Fruit fly (Drosophila melanogaster) whole organism, embryonic: ENCODE measurements around the gene Ctr1B.

Experiments
- C15 ChIP-seq: fragments of 200-800 bp; sonication (Bioruptor generic); IDR thresholded peaks from 3 replicates; pipeline ENCODE4 v1.3.6; 2022; ENCODE audit warnings: missing biosample characterization, missing genetic modification characterization
- CG10147 ChIP-seq: fragments of 200-800 bp; sonication (Bioruptor generic); optimal IDR thresholded peaks from 2 replicates; lab custom pipeline; 2019; ENCODE audit warnings: missing biosample characterization, mild to moderate bottlenecking, missing genetic modification characterization, moderate library complexity
- CG10209 ChIP-seq: fragments of 200-800 bp; sonication (Bioruptor generic); optimal IDR thresholded peaks from 3 replicates; lab custom pipeline; 2017; ENCODE audit warnings: missing biosample characterization, mild to moderate bottlenecking, missing genetic modification characterization, missing genetic modification reagents
- CG10321 ChIP-seq: fragments of 200-800 bp; sonication (Bioruptor generic); IDR thresholded peaks from 2 replicates; pipeline ENCODE4 v1.3.6; 2022; ENCODE audit warnings: missing biosample characterization, missing genetic modification characterization
- CG10543 ChIP-seq: fragments of 200-800 bp; sonication (Bioruptor generic); optimal IDR thresholded peaks from 3 replicates; lab custom pipeline; 2017; ENCODE audit warnings: missing biosample characterization, mild to moderate bottlenecking, missing genetic modification characterization, moderate library complexity
- CG11247 ChIP-seq: fragments of 200-800 bp; sonication (Bioruptor generic); IDR thresholded peaks from 2 replicates; pipeline ENCODE4 v1.3.6; 2022; ENCODE audit warnings: missing biosample characterization, missing genetic modification characterization
- CG11695 ChIP-seq: fragments of 200-800 bp; sonication (Bioruptor generic); IDR thresholded peaks from 3 replicates; pipeline ENCODE4 v1.3.6; 2022; ENCODE audit warnings: missing biosample characterization, missing genetic modification characterization
- CG12236 ChIP-seq: fragments of 200-800 bp; sonication (Bioruptor generic); optimal IDR thresholded peaks from 2 replicates; lab custom pipeline; 2016; ENCODE audit warnings: missing biosample characterization, missing genetic modification characterization
- CG12391 ChIP-seq: fragments of 200-800 bp; sonication (Bioruptor generic); optimal IDR thresholded peaks from 3 replicates; lab custom pipeline; 2018; ENCODE audit warnings: missing biosample characterization, mild to moderate bottlenecking, missing genetic modification characterization, moderate library complexity
- CG12769 ChIP-seq: fragments of 200-800 bp; sonication (Bioruptor generic); optimal IDR thresholded peaks from 2 replicates; lab custom pipeline; 2019; ENCODE audit warnings: missing biosample characterization, mild to moderate bottlenecking, missing genetic modification characterization, moderate library complexity
- CG13424 ChIP-seq: fragments of 200-800 bp; sonication (Bioruptor generic); optimal IDR thresholded peaks from 2 replicates; lab custom pipeline; 2019; ENCODE audit warnings: missing biosample characterization, mild to moderate bottlenecking, missing genetic modification characterization, moderate library complexity
- CG13775 ChIP-seq: fragments of 200-800 bp; sonication (Bioruptor generic); optimal IDR thresholded peaks from 3 replicates; lab custom pipeline; 2017; ENCODE audit warnings: missing biosample characterization, mild to moderate bottlenecking, missing genetic modification characterization
- CG14441 ChIP-seq: fragments of 200-800 bp; sonication (Bioruptor generic); IDR thresholded peaks from 2 replicates; pipeline ENCODE4 v1.3.6; 2022; ENCODE audit warnings: missing biosample characterization, missing genetic modification characterization
- CG1603 ChIP-seq: fragments of 200-800 bp; sonication (Bioruptor generic); optimal IDR thresholded peaks from 2 replicates; lab custom pipeline; 2019; ENCODE audit warnings: missing biosample characterization, mild to moderate bottlenecking, missing genetic modification characterization, moderate library complexity
- CG16863 ChIP-seq: fragments of 200-800 bp; sonication (Bioruptor generic); optimal IDR thresholded peaks from 3 replicates; lab custom pipeline; 2016; ENCODE audit warnings: missing biosample characterization, missing genetic modification characterization
- CG17328 ChIP-seq: fragments of 200-800 bp; sonication (Bioruptor generic); IDR thresholded peaks from 2 replicates; pipeline ENCODE4 v1.3.6; 2022; ENCODE audit warnings: missing biosample characterization, missing genetic modification characterization
- CG17802 ChIP-seq: fragments of 200-800 bp; sonication (Bioruptor generic); optimal IDR thresholded peaks from 2 replicates; lab custom pipeline; 2018; ENCODE audit warnings: missing biosample characterization, mild to moderate bottlenecking, missing genetic modification characterization, moderate library complexity
- CG18476 ChIP-seq: fragments of 200-800 bp; sonication (Bioruptor generic); optimal IDR thresholded peaks from 2 replicates; lab custom pipeline; 2016; ENCODE audit warnings: missing biosample characterization, mild to moderate bottlenecking, missing genetic modification characterization
- CG3838 ChIP-seq: fragments of 200-800 bp; sonication (Bioruptor generic); optimal IDR thresholded peaks from 3 replicates; lab custom pipeline; 2016; ENCODE audit warnings: missing biosample characterization, missing genetic modification characterization
- CG4424 ChIP-seq: fragments of 200-800 bp; sonication (Bioruptor generic); optimal IDR thresholded peaks from 3 replicates; lab custom pipeline; 2016; ENCODE audit warnings: missing biosample characterization, missing genetic modification characterization
- CG7372 ChIP-seq: fragments of 200-800 bp; sonication (Bioruptor generic); IDR thresholded peaks from 2 replicates; pipeline ENCODE4 v1.3.6; 2022; ENCODE audit warnings: missing biosample characterization, missing genetic modification characterization
- CG8388 ChIP-seq: fragments of 200-800 bp; sonication (Bioruptor generic); optimal IDR thresholded peaks from 2 replicates; lab custom pipeline; 2019; ENCODE audit warnings: missing biosample characterization, mild to moderate bottlenecking, missing genetic modification characterization, moderate library complexity
- CG9727 ChIP-seq: fragments of 200-800 bp; sonication (Bioruptor generic); optimal IDR thresholded peaks from 3 replicates; lab custom pipeline; 2017; ENCODE audit warnings: missing biosample characterization, mild to moderate bottlenecking, missing genetic modification characterization
- Chrac-16 ChIP-seq: fragments of 200-800 bp; sonication (Bioruptor generic); optimal IDR thresholded peaks from 3 replicates; lab custom pipeline; 2016; ENCODE audit warnings: missing biosample characterization, missing genetic modification characterization
- Gug ChIP-seq: fragments of 200-800 bp; sonication (Bioruptor generic); IDR thresholded peaks from 4 replicates; pipeline ENCODE4 v1.3.6; 2022; ENCODE audit warnings: missing biosample characterization, missing genetic modification characterization
- Neu2 ChIP-seq: fragments of 200-800 bp; sonication (Bioruptor generic); optimal IDR thresholded peaks from 3 replicates; lab custom pipeline; 2016; ENCODE audit warnings: missing biosample characterization, missing genetic modification characterization, borderline replicate concordance
- Nf-YA ChIP-seq: fragments of 200-800 bp; sonication (Bioruptor generic); IDR thresholded peaks from 2 replicates; pipeline ENCODE4 v1.3.6; 2022; ENCODE audit warnings: missing biosample characterization, missing genetic modification characterization
- Rfx ChIP-seq: fragments of 200-800 bp; sonication (Bioruptor generic); IDR thresholded peaks from 2 replicates; pipeline ENCODE4 v1.3.6; 2022; ENCODE audit warnings: missing biosample characterization, missing genetic modification characterization
- Sox102F ChIP-seq: fragments of 200-800 bp; sonication (Bioruptor generic); optimal IDR thresholded peaks from 2 replicates; lab custom pipeline; 2018; ENCODE audit warnings: missing biosample characterization, mild to moderate bottlenecking, missing genetic modification characterization, moderate library complexity
- TFAM ChIP-seq: fragments of 200-800 bp; sonication (Bioruptor generic); optimal IDR thresholded peaks from 2 replicates; lab custom pipeline; 2017; ENCODE audit warnings: missing biosample characterization, missing genetic modification characterization, inconsistent platforms
- Xbp1 ChIP-seq: fragments of 200-800 bp; sonication (Bioruptor generic); optimal IDR thresholded peaks from 3 replicates; lab custom pipeline; 2016; ENCODE audit warnings: missing biosample characterization, mild to moderate bottlenecking, missing genetic modification characterization
- cas ChIP-seq: fragments of 200-800 bp; sonication (Bioruptor generic); IDR thresholded peaks from 2 replicates; pipeline ENCODE4 v1.3.6; 2022; ENCODE audit warnings: missing biosample characterization, missing genetic modification characterization
- caup ChIP-seq: fragments of 200-800 bp; sonication (Bioruptor generic); optimal IDR thresholded peaks from 3 replicates; lab custom pipeline; 2017; ENCODE audit warnings: missing biosample characterization, mild to moderate bottlenecking, missing genetic modification characterization, moderate library complexity; ENCODE audit not compliant: severe bottlenecking
- dimm ChIP-seq: fragments of 200-800 bp; sonication (Bioruptor generic); IDR thresholded peaks from 2 replicates; pipeline ENCODE4 v1.3.6; 2022; ENCODE audit warnings: missing biosample characterization, missing genetic modification characterization
- dmrt99B ChIP-seq: fragments of 200-800 bp; sonication (Bioruptor generic); optimal IDR thresholded peaks from 2 replicates; lab custom pipeline; 2018; ENCODE audit warnings: missing biosample characterization, mild to moderate bottlenecking, missing genetic modification characterization, moderate library complexity
- esg ChIP-seq: fragments of 200-800 bp; sonication (Bioruptor generic); conservative IDR thresholded peaks from 2 replicates; pipeline ENCODE4 v1.3.6; 2022; ENCODE audit warnings: missing biosample characterization, missing genetic modification characterization
- eve ChIP-seq, 2 experiments: fragments of >200 bp; optimal IDR thresholded peaks; 2 replicates each; lab custom pipeline; 2017; ENCODE audit warnings: missing biosample characterization in 2 of 2, missing genetic modification characterization in 2 of 2
- fru ChIP-seq: fragments of >200 bp; optimal IDR thresholded peaks from 2 replicates; lab custom pipeline; 2017
- gsb ChIP-seq: fragments of 200-800 bp; sonication (Bioruptor generic); IDR thresholded peaks from 2 replicates; pipeline ENCODE4 v1.3.6; 2022; ENCODE audit warnings: missing biosample characterization, missing genetic modification characterization
- gsb-n ChIP-seq: fragments of 200-800 bp; sonication (Bioruptor generic); optimal IDR thresholded peaks from 3 replicates; lab custom pipeline; 2018; ENCODE audit warnings: missing biosample characterization, mild to moderate bottlenecking, missing genetic modification characterization
- ind ChIP-seq: fragments of 200-800 bp; sonication (Bioruptor generic); optimal IDR thresholded peaks from 3 replicates; lab custom pipeline; 2016; ENCODE audit warnings: missing biosample characterization, missing genetic modification characterization
- ken ChIP-seq: fragments of 200-800 bp; sonication (Bioruptor generic); IDR thresholded peaks from 3 replicates; pipeline ENCODE4 v1.3.6; 2022; ENCODE audit warnings: missing biosample characterization, missing genetic modification characterization
- nmo ChIP-seq: fragments of 200-800 bp; sonication (Bioruptor generic); optimal IDR thresholded peaks from 2 replicates; lab custom pipeline; 2018; ENCODE audit warnings: missing biosample characterization, mild to moderate bottlenecking, missing genetic modification characterization, moderate library complexity
- pan ChIP-seq, 4 experiments: fragments of >200 bp in 3 of 4; fragments of 200-800 bp in 1 of 4; sonication (Bioruptor generic) in 1 of 4; optimal IDR thresholded peaks in 3 of 4; IDR thresholded peaks in 1 of 4; 2 replicates each; pipeline versions ENCODE4 v1.3.6 to Lab custom; 2017 to 2022; ENCODE audit warnings: missing biosample characterization in 2 of 4, missing genetic modification characterization in 2 of 4, mixed read lengths in 1 of 4
- peb ChIP-seq: fragments of 200-800 bp; sonication (Bioruptor generic); IDR thresholded peaks from 2 replicates; pipeline ENCODE4 v1.3.6; 2022; ENCODE audit warnings: missing biosample characterization, missing genetic modification characterization
- rib ChIP-seq: fragments of 200-800 bp; sonication (Bioruptor generic); IDR thresholded peaks from 2 replicates; pipeline ENCODE4 v1.3.6; 2022; ENCODE audit warnings: missing biosample characterization, missing genetic modification characterization
- sisA ChIP-seq: fragments of 200-800 bp; sonication (Bioruptor generic); IDR thresholded peaks from 2 replicates; pipeline ENCODE4 v1.3.6; 2022; ENCODE audit warnings: missing biosample characterization, missing genetic modification characterization
- tio ChIP-seq: fragments of 200-800 bp; sonication (Bioruptor generic); optimal IDR thresholded peaks from 2 replicates; lab custom pipeline; 2017; ENCODE audit warnings: missing biosample characterization, missing genetic modification characterization, inconsistent platforms
- twi ChIP-seq: fragments of 200-800 bp; optimal IDR thresholded peaks from 2 replicates; lab custom pipeline; 2019; ENCODE audit warnings: missing biosample characterization, mild to moderate bottlenecking, missing genetic modification characterization, moderate library complexity
- wdn ChIP-seq: fragments of 200-800 bp; sonication (Bioruptor generic); IDR thresholded peaks from 2 replicates; pipeline ENCODE4 v1.3.6; 2022; ENCODE audit warnings: missing biosample characterization, missing genetic modification characterization

Ctr1B gene

DNA sequence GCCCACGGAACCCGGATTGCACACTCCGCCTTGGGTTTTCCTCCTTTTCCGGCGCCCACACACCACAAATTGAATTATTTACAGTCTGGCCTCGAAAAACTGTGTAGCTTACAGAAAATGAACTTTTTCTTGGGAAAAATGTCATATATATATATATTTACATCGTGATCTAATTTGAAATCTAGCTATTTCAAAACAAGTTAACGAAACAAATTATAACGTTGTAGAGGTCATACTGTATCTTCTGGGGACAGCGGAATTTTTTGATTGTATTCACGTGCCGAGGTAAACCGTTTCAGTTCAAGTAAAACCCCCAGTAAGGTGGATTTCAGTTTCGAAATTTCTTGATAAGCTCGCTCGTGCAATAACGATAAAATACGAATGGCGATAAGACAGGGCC, 37.0 kb downstream of the Ctr1B start:
- TF ChIP-seq CG12236 (GFP tag; lab: Kevin White, UChicago) (no peak), CG8388 (GFP tag; lab: Kevin White, UChicago) (peak; percentile 19), gsb-n (peak; percentile 1), CG11695 (GFP tag; lab: Robert Waterston, UW) (peak; percentile 65; the same call in 1 of the 3 replicates), C15 (GFP tag; lab: Robert Waterston, UW) (no peak), cas (0 out of 2 replicates have a peak, but pooled peaks have one; percentile 30), CG10209 (GFP tag; lab: Kevin White, UChicago) (peak; percentile 32), CG1603 (tag; lab: Kevin White, UChicago) (peak; percentile 49), CG16863 (no peak), gsb (peak; percentile 64; the same call in 1 of the 2 replicates), ken (0 out of 3 replicates have a peak, but pooled peaks have one; percentile 57), TFAM (GFP tag; lab: Kevin White, UChicago) (no peak), sisA (peak; percentile 68), Chrac-16 (peak; percentile 10), rib (no peak), ind (GFP tag; lab: Kevin White, UChicago) (peak; percentile 40), caup (GFP tag; lab: Kevin White, UChicago) (peak; percentile 17), Neu2 (GFP tag; lab: Kevin White, UChicago) (no peak), Sox102F (peak; percentile 78), CG9727 (GFP tag; lab: Kevin White, UChicago) (peak; percentile 27), Nf-YA (GFP tag; lab: Robert Waterston, UW) (peak; percentile 63), pan (optimal IDR thresholded peaks at IDR 0.05; lab: Kevin White, UChicago) (no peak), pan (GFP tag; optimal IDR thresholded peaks at IDR 0.05 in 1 of 2, IDR thresholded peaks at IDR 0.05 in 1 of 2) (peak in 1 of 2 experiments; percentile 80), wdn (peak; percentile 25; the same call in 1 of the 2 replicates), dimm (GFP tag; lab: Robert Waterston, UW) (0 out of 2 replicates have a peak, but pooled peaks have one; percentile 17), CG13424 (tag; lab: Kevin White, UChicago) (peak; percentile 49), CG18476 (GFP tag; lab: Kevin White, UChicago) (no peak), fru (lab: Kevin White, UChicago) (no peak), Gug (GFP tag; lab: Robert Waterston, UW) (peak; percentile 39; the same call in 1 of the 4 replicates), CG14441 (GFP tag; lab: Robert Waterston, UW) (peak; percentile 82), CG11247 (peak; percentile 38; the same call in 1 of the 2 replicates), Xbp1 (GFP tag; lab: Kevin White, UChicago) (peak; percentile 42), CG13775 (no peak), Rfx (GFP tag; lab: Robert Waterston, UW) (peak; percentile 74), CG10147 (GFP tag; lab: Kevin White, UChicago) (peak; percentile 6), CG17328 (GFP tag; lab: Robert Waterston, UW) (peak; percentile 54; the same call in 1 of the 2 replicates), CG3838 (GFP tag; lab: Kevin White, UChicago) (no peak), CG7372 (peak; percentile 9; the same call in 1 of the 2 replicates), peb (GFP tag; lab: Robert Waterston, UW) (no peak), CG10543 (GFP tag; lab: Kevin White, UChicago) (peak; percentile 1), CG4424 (GFP tag; lab: Kevin White, UChicago) (peak; percentile 21), esg (GFP tag; lab: Robert Waterston, UW) (0 out of 2 replicates have a peak, but pooled peaks have one; percentile 25), CG12391 (tag; lab: Kevin White, UChicago) (peak; percentile 39), CG10321 (peak; percentile 25; the same call in 1 of the 2 replicates), dmrt99B (peak; percentile 52), twi (no peak), eve (GFP tag; optimal IDR thresholded peaks at IDR 0.05; lab: Kevin White, UChicago) (no peak), CG12769 (tag; lab: Kevin White, UChicago) (peak; percentile 51), tio (GFP tag; lab: Kevin White, UChicago) (no peak), nmo (GFP tag; lab: Kevin White, UChicago) (peak; percentile 37), CG17802 (tag; lab: Kevin White, UChicago) (no peak)
